Fruit fly (Drosophila melanogaster) Kc167 (cell line): ENCODE data around the gene CG14829.

Source experiments
- Myc ChIP-seq: fragments of >200 bp; optimal IDR thresholded peaks from 2 replicates; lab custom pipeline; 2017; ENCODE audit warnings: missing external identifiers
- Sin3A ChIP-seq: fragments of >200 bp; optimal IDR thresholded peaks from 2 replicates; lab custom pipeline; 2018; ENCODE audit warnings: missing external identifiers
- h ChIP-seq: fragments of >200 bp; optimal IDR thresholded peaks from 3 replicates; lab custom pipeline; 2018; ENCODE audit warnings: missing external identifiers
- insv ChIP-seq: fragments of >200 bp; optimal IDR thresholded peaks from 3 replicates; lab custom pipeline; 2018; ENCODE audit warnings: missing external identifiers
- psq ChIP-seq: fragments of >200 bp; optimal IDR thresholded peaks from 2 replicates; lab custom pipeline; 2017; ENCODE audit warnings: missing external identifiers
- ttk ChIP-seq: sonication (Bioruptor generic); optimal IDR thresholded peaks from 2 replicates; lab custom pipeline; 2017; ENCODE audit warnings: missing external identifiers

Gene CG14829

dm6 chr3L:7191218-7191617 lies 46.7 kb downstream of the CG14829 start:
- TF ChIP-seq insv (no peak), Myc (lab: Kevin White, UChicago) (no peak), ttk (no peak), Sin3A (lab: Kevin White, UChicago) (no peak), psq (no peak), h (lab: Kevin White, UChicago) (no peak)

- TF ChIP-seq ttk = no peak
- no peak for TF ChIP-seq insv
- TF ChIP-seq h (lab: Kevin White, UChicago) = no peak
- TF ChIP-seq Sin3A (lab: Kevin White, UChicago) = no peak
- no peak for TF ChIP-seq psq
- no peak for TF ChIP-seq Myc (lab: Kevin White, UChicago)
These were observed 47.4 kb downstream of the CG14829 start for dm6 chr3L:7190497-7190896.

DNA sequence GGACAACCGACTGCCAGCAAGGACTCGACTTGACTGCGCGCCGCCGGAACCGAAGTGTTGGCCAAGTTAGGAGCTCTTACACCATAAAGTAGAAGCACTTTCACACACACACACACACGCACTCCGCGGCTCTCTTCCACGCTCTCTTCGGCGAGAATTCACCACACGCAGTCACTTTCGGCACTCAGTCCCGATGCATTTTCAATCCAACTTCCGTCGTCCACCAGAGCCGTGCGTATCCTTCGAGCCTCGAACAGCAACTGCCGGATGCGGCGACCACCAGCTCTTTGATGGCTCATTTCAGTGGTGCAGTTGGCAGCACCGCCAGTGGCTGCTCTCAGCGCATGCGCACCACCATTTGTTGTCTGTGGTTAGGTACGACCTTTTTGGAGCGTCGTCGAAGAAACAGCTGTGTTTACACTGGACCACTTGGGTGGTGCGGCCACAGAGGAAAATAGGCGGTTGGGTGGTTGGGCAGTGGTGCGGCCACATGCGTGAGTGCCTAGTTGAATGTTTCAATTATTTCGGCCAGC lies 48.2 kb downstream of the CG14829 start, which contains the start of gene Dscam2:
Gene Dscam2 (minus strand): TSS at position 264 of the 533 bp plus-strand sequence.
- TF ChIP-seq h (lab: Kevin White, UChicago) (no peak), psq (no peak), Sin3A (lab: Kevin White, UChicago) (no peak), insv (no peak), Myc (lab: Kevin White, UChicago) (no peak), ttk (no peak)
